Fruit fly (Drosophila melanogaster): ENCODE data around the gene tzn.

Gene tzn

DNA sequence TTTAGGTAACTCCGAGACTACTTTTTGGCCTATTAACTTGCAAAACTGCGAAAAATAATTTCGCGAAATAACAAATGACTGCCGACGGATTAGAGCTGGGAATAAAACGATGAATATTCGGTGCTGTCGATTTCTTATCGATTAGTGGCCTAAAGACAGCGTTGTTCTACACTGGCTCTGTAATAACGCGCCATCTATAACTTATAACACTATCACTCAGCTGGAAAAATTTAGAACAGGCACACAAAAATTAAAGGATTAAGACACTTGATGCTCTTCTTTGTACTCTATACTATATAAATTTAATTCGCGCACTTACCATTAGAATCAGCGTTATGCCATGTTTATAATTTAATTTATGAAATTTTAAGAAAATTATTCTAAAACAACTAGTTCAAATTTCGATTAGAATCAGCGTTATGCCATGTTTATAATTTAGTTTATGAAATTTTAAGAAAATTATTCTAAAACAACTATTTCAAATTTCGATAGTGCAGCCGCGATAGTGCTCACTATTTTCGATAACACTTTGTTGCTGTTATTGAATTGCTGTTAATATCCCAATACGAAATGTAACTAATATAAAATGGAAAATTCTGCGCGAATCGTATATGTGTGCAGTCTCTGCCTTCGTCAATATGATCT, 43.1 kb downstream of the tzn start, which contains the start of the genes CSN3 and CG11456 (continued):
- TF ChIP-seq Dek (tag; optimal IDR thresholded peaks at IDR 0.05) (peak; percentile 53), vnd (GFP tag; IDR thresholded peaks at IDR 0.05; ENCODE audit: partially characterized antibody) (peak; percentile 57; the same call in 2 of the 3 replicates), Atf3 (GFP tag; optimal IDR thresholded peaks at IDR 0.05) (peak; percentile 39), Myb (GFP tag; optimal IDR thresholded peaks at IDR 0.05) (peak; percentile 48), NFAT (GFP tag; IDR thresholded peaks at IDR 0.05) (peak; percentile 57; the same call in 1 of the 2 replicates), CG2199 (GFP tag; IDR thresholded peaks at IDR 0.05) (0 out of 3 replicates have a peak, but pooled peaks have one; percentile 47), CG9437 (GFP tag; optimal IDR thresholded peaks at IDR 0.05) (no peak), D19B (GFP tag; optimal IDR thresholded peaks at IDR 0.05) (peak; percentile 2), CG14441 (GFP tag; IDR thresholded peaks at IDR 0.05) (no peak), CG12769 (tag; optimal IDR thresholded peaks at IDR 0.05) (no peak), D19A (tag; optimal IDR thresholded peaks at IDR 0.05) (peak; percentile 94), CG7357 (GFP tag; IDR thresholded peaks at IDR 0.05) (no peak), Hr3 (GFP tag; optimal IDR thresholded peaks at IDR 0.05) (peak; percentile 40), Fer1 (GFP tag; optimal IDR thresholded peaks at IDR 0.05) (no peak), CG32532 (GFP tag; IDR thresholded peaks at IDR 0.05) (peak; percentile 57; the same call in 1 of the 2 replicates), CG2120 (GFP tag; optimal IDR thresholded peaks at IDR 0.05) (peak; percentile 74), nmo (GFP tag; optimal IDR thresholded peaks at IDR 0.05) (peak; percentile 52), Mad (GFP tag; optimal IDR thresholded peaks at IDR 0.05) (peak; percentile 50), CHES-1-like (GFP tag; optimal IDR thresholded peaks at IDR 0.05) (peak; percentile 54), CG7839 (tag; optimal IDR thresholded peaks at IDR 0.05) (no peak), cato (GFP tag; optimal IDR thresholded peaks at IDR 0.05; ENCODE audit: borderline replicate concordance) (no peak), unc-4 (GFP tag; IDR thresholded peaks at IDR 0.05; ENCODE audit: partially characterized antibody) (peak; percentile 70), HmgZ (tag; optimal IDR thresholded peaks at IDR 0.05) (peak; percentile 65), cwo (GFP tag; optimal IDR thresholded peaks at IDR 0.05) (no peak), CG4617 (GFP tag; optimal IDR thresholded peaks at IDR 0.05; ENCODE audit: borderline replicate concordance) (peak; percentile 58), kah (GFP tag; optimal IDR thresholded peaks at IDR 0.05) (no peak), C15 (GFP tag; IDR thresholded peaks at IDR 0.05) (no peak), chm (GFP tag; IDR thresholded peaks at IDR 0.05) (no peak), ara (GFP tag; IDR thresholded peaks at IDR 0.05) (no peak), Taf1 (GFP tag; IDR thresholded peaks at IDR 0.05) (peak; percentile 44; the same call in 1 of the 2 replicates), onecut (GFP tag; IDR thresholded peaks at IDR 0.05) (peak; percentile 27), PHDP (tag; optimal IDR thresholded peaks at IDR 0.05) (no peak), Ets65A (GFP tag) (peak; percentile 94), pzg (GFP tag; optimal IDR thresholded peaks at IDR 0.05) (peak; percentile 86), tll (GFP tag; optimal IDR thresholded peaks at IDR 0.05) (no peak), CG13894 (tag; optimal IDR thresholded peaks at IDR 0.05) (peak; percentile 70), Antp (GFP tag; optimal IDR thresholded peaks at IDR 0.05) (peak; percentile 55), grau (tag; optimal IDR thresholded peaks at IDR 0.05) (peak; percentile 42), Sox100B (GFP tag; optimal IDR thresholded peaks at IDR 0.05) (no peak), CG15601 (tag; optimal IDR thresholded peaks at IDR 0.05) (no peak), sna (GFP tag; IDR thresholded peaks at IDR 0.05; ENCODE audit: partially characterized antibody) (peak; percentile 37; the same call in 1 of the 2 replicates), CG4854 (GFP tag; optimal IDR thresholded peaks at IDR 0.05) (no peak), CG13775 (GFP tag; optimal IDR thresholded peaks at IDR 0.05) (no peak), CG4820 (GFP tag; optimal IDR thresholded peaks at IDR 0.05) (peak; percentile 34), CG13287 (GFP tag; IDR thresholded peaks at IDR 0.05; ENCODE audit: partially characterized antibody) (peak; percentile 77), CG1603 (tag; optimal IDR thresholded peaks at IDR 0.05) (peak; percentile 65), fd64A (GFP tag; optimal IDR thresholded peaks at IDR 0.05) (no peak), CG2116 (GFP tag; optimal IDR thresholded peaks at IDR 0.05) (peak; percentile 74), hbn (GFP tag; IDR thresholded peaks at IDR 0.05; ENCODE audit: partially characterized antibody) (peak; percentile 54)
